Fruit fly (Drosophila melanogaster) whole organism, embryonic: ENCODE results near the gene Pcyt1.

Experiments
- CG10462 ChIP-seq: fragments of 200-800 bp; sonication (Bioruptor generic); optimal IDR thresholded peaks from 2 replicates; lab custom pipeline; 2016; ENCODE audit warnings: missing biosample characterization, missing genetic modification characterization
- CG10979 ChIP-seq: fragments of 200-800 bp; sonication (Bioruptor generic); optimal IDR thresholded peaks from 2 replicates; lab custom pipeline; 2018; ENCODE audit warnings: missing biosample characterization, mild to moderate bottlenecking, missing genetic modification characterization, moderate library complexity
- CG11456 ChIP-seq: fragments of 200-800 bp; sonication (Bioruptor generic); IDR thresholded peaks from 3 replicates; pipeline ENCODE4 v1.3.6; 2022; ENCODE audit warnings: missing biosample characterization, missing genetic modification characterization
- CG12104 ChIP-seq: fragments of 200-800 bp; sonication (Bioruptor generic); optimal IDR thresholded peaks from 3 replicates; lab custom pipeline; 2016; ENCODE audit warnings: missing biosample characterization, missing genetic modification characterization
- CG12391 ChIP-seq: fragments of 200-800 bp; sonication (Bioruptor generic); optimal IDR thresholded peaks from 3 replicates; lab custom pipeline; 2018; ENCODE audit warnings: missing biosample characterization, mild to moderate bottlenecking, missing genetic modification characterization, moderate library complexity
- CG13624 ChIP-seq: fragments of 200-800 bp; sonication (Bioruptor generic); optimal IDR thresholded peaks from 2 replicates; lab custom pipeline; 2016; ENCODE audit warnings: missing biosample characterization, missing genetic modification characterization
- CG14860 ChIP-seq: fragments of 200-800 bp; sonication (Bioruptor generic); IDR thresholded peaks from 3 replicates; pipeline ENCODE4 v1.3.6; 2022; ENCODE audit warnings: missing biosample characterization, missing genetic modification characterization; ENCODE audit not compliant: partially characterized antibody
- CG17186 ChIP-seq: fragments of 200-800 bp; sonication (Bioruptor generic); optimal IDR thresholded peaks from 3 replicates; lab custom pipeline; 2017; ENCODE audit warnings: missing biosample characterization, missing genetic modification reagents, missing genetic modification characterization
- CG17829 ChIP-seq: fragments of 200-800 bp; optimal IDR thresholded peaks from 2 replicates; lab custom pipeline; 2019; ENCODE audit warnings: missing biosample characterization, mild to moderate bottlenecking, missing genetic modification characterization, moderate library complexity
- CG2678 ChIP-seq: fragments of 200-800 bp; sonication (Bioruptor generic); optimal IDR thresholded peaks from 3 replicates; lab custom pipeline; 2019; ENCODE audit warnings: missing biosample characterization, mild to moderate bottlenecking, missing genetic modification characterization, moderate library complexity
- CG31365 ChIP-seq: fragments of 200-800 bp; sonication (Bioruptor generic); optimal IDR thresholded peaks from 2 replicates; lab custom pipeline; 2018; ENCODE audit warnings: missing biosample characterization, mild to moderate bottlenecking, missing genetic modification characterization
- CG34376 ChIP-seq: fragments of 200-800 bp; sonication (Bioruptor generic); optimal IDR thresholded peaks from 2 replicates; lab custom pipeline; 2018; ENCODE audit warnings: missing biosample characterization, mild to moderate bottlenecking, missing genetic modification characterization
- CG7839 ChIP-seq: fragments of 200-800 bp; sonication (Bioruptor generic); optimal IDR thresholded peaks from 3 replicates; lab custom pipeline; 2018; ENCODE audit warnings: missing biosample characterization, mild to moderate bottlenecking, missing genetic modification characterization, moderate library complexity
- CG9215 ChIP-seq: fragments of 200-800 bp; sonication (Bioruptor generic); IDR thresholded peaks from 2 replicates; pipeline ENCODE4 v1.3.6; 2022; ENCODE audit warnings: missing biosample characterization, missing genetic modification characterization
- Drgx ChIP-seq: fragments of 200-800 bp; sonication (Bioruptor generic); IDR thresholded peaks from 2 replicates; pipeline ENCODE4 v1.3.6; 2022; ENCODE audit warnings: missing biosample characterization, missing genetic modification characterization
- E2f2 ChIP-seq: fragments of 200-800 bp; sonication (Bioruptor generic); IDR thresholded peaks from 2 replicates; pipeline ENCODE4 v1.3.6; 2022; ENCODE audit warnings: missing biosample characterization, missing genetic modification characterization
- Ets65A ChIP-seq: fragments of 200-800 bp; sonication (Bioruptor generic); peaks from one replicate; lab custom pipeline; 2016; ENCODE audit warnings: missing biosample characterization, missing genetic modification characterization
- YL-1 ChIP-seq: fragments of 200-800 bp; sonication (Bioruptor generic); optimal IDR thresholded peaks from 3 replicates; lab custom pipeline; 2017; ENCODE audit warnings: missing biosample characterization, mild to moderate bottlenecking, missing genetic modification characterization
- amos ChIP-seq: fragments of 200-800 bp; sonication (Bioruptor generic); IDR thresholded peaks from 2 replicates; pipeline ENCODE4 v1.3.6; 2022; ENCODE audit warnings: missing biosample characterization, missing genetic modification characterization; ENCODE audit not compliant: partially characterized antibody
- bcd ChIP-seq: fragments of 200-800 bp; sonication (Bioruptor generic); optimal IDR thresholded peaks from 2 replicates; lab custom pipeline; 2017; ENCODE audit warnings: missing biosample characterization, mild to moderate bottlenecking, missing genetic modification characterization
- dan ChIP-seq: fragments of 200-800 bp; sonication (Bioruptor generic); IDR thresholded peaks from 2 replicates; pipeline ENCODE4 v1.3.6; 2022; ENCODE audit warnings: missing biosample characterization, missing genetic modification characterization
- gt ChIP-seq: fragments of 200-800 bp; sonication (Bioruptor generic); IDR thresholded peaks from 2 replicates; pipeline ENCODE4 v1.3.6; 2022; ENCODE audit warnings: missing biosample characterization, missing genetic modification characterization
- kay ChIP-seq: fragments of 200-800 bp; sonication (Bioruptor generic); optimal IDR thresholded peaks from 2 replicates; lab custom pipeline; 2016; ENCODE audit warnings: missing biosample characterization, missing genetic modification characterization
- nom ChIP-seq: fragments of 200-800 bp; sonication (Bioruptor generic); optimal IDR thresholded peaks from 2 replicates; lab custom pipeline; 2017; ENCODE audit warnings: missing biosample characterization, missing genetic modification characterization, mild to moderate bottlenecking, moderate library complexity, missing genetic modification reagents
- org-1 ChIP-seq: fragments of 200-800 bp; sonication (Bioruptor generic); optimal IDR thresholded peaks from 2 replicates; lab custom pipeline; 2017; ENCODE audit warnings: missing biosample characterization, missing genetic modification characterization
- pan ChIP-seq, 4 experiments: fragments of >200 bp in 3 of 4; fragments of 200-800 bp in 1 of 4; sonication (Bioruptor generic) in 1 of 4; optimal IDR thresholded peaks in 3 of 4; IDR thresholded peaks in 1 of 4; 2 replicates each; pipeline versions ENCODE4 v1.3.6 to Lab custom; 2017 to 2022; ENCODE audit warnings: missing biosample characterization in 2 of 4, missing genetic modification characterization in 2 of 4, mixed read lengths in 1 of 4
- pzg ChIP-seq: fragments of 200-800 bp; sonication (Bioruptor generic); optimal IDR thresholded peaks from 3 replicates; lab custom pipeline; 2018; ENCODE audit warnings: missing biosample characterization, mild to moderate bottlenecking, missing genetic modification characterization, moderate library complexity
- stc ChIP-seq: fragments of 200-800 bp; sonication (Bioruptor generic); IDR thresholded peaks from 2 replicates; pipeline ENCODE4 v1.3.6; 2022; ENCODE audit warnings: missing biosample characterization, missing genetic modification characterization
- sug ChIP-seq: fragments of 200-800 bp; optimal IDR thresholded peaks from 2 replicates; lab custom pipeline; 2019; ENCODE audit warnings: missing biosample characterization, mild to moderate bottlenecking, missing genetic modification characterization, moderate library complexity
- tna ChIP-seq: fragments of 200-800 bp; sonication (Bioruptor generic); IDR thresholded peaks from 2 replicates; pipeline ENCODE4 v1.3.6; 2022; ENCODE audit warnings: missing biosample characterization, missing genetic modification characterization; ENCODE audit not compliant: partially characterized antibody
- twi ChIP-seq: fragments of 200-800 bp; optimal IDR thresholded peaks from 2 replicates; lab custom pipeline; 2019; ENCODE audit warnings: missing biosample characterization, mild to moderate bottlenecking, missing genetic modification characterization, moderate library complexity
- usp ChIP-seq: fragments of >200 bp; optimal IDR thresholded peaks from 2 replicates; lab custom pipeline; 2017; ENCODE audit warnings: missing biosample characterization, missing genetic modification characterization
- vvl ChIP-seq: fragments of 200-800 bp; sonication (Bioruptor generic); IDR thresholded peaks from 2 replicates; pipeline ENCODE4 v1.3.6; 2022; ENCODE audit warnings: missing biosample characterization, missing genetic modification characterization
- zen2 ChIP-seq: fragments of 200-800 bp; sonication (Bioruptor generic); IDR thresholded peaks from 3 replicates; pipeline ENCODE4 v1.3.6; 2022; ENCODE audit warnings: missing biosample characterization, missing genetic modification characterization; ENCODE audit not compliant: partially characterized antibody

Gene Pcyt1

DNA sequence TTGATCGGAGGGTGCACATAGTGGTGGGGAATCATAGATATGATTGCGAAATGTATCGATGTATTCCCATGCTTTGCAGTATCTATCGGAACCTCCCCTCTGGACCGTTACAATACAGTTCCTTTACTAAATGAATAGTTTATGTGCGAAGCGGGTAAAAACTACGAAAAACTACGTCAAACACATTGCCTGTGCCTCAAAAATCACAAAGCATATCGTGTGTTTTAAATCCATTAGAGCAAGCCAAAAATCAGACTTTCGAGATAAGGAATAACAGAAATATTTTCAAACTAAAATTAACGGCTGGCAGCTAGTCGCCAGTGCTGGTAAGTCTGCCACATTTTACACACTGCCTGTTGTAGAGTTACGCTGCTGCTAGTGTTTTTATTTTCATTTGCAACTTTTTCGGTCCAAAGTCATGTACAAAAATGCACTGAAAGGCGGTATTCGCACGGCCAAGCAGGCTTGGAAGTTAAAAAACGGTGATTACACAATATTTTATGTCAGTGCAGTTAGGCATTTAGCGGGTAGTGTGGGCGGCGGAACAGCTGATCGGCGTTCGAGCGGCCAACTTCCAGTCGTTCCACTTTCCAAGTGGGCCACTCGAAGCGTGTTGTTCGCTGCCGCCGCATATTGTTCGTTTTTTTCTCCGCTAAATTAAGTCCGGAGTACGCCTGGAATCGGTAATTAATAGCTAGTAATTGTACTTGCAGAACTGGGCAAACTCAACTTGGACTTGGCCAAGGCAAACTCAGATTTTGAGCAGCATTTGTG is 28.4 kb upstream of the Pcyt1 start (continued):
- TF ChIP-seq CG17829 (tag; lab: Kevin White, UChicago): peak; percentile 38
- TF ChIP-seq pan (optimal IDR thresholded peaks at IDR 0.05; lab: Kevin White, UChicago): no peak
- peak in 1 of 2 experiments; percentile 23 for TF ChIP-seq pan (GFP tag; optimal IDR thresholded peaks at IDR 0.05 in 1 of 2, IDR thresholded peaks at IDR 0.05 in 1 of 2)
- TF ChIP-seq CG10462: peak; percentile 51
- peak; percentile 26 for TF ChIP-seq CG12104 (GFP tag; lab: Kevin White, UChicago)
- TF ChIP-seq sug (tag; lab: Kevin White, UChicago): no peak
- TF ChIP-seq vvl (GFP tag; lab: Robert Waterston, UW): peak; percentile 71
- TF ChIP-seq CG14860 (GFP tag; lab: Robert Waterston, UW): peak; percentile 62; the same call in 2 of the 3 replicates
- TF ChIP-seq E2f2 (GFP tag; lab: Robert Waterston, UW): peak; percentile 59
- peak; percentile 43 for TF ChIP-seq YL-1 (GFP tag; lab: Kevin White, UChicago)
- peak; percentile 83 for TF ChIP-seq amos
- TF ChIP-seq stc (GFP tag; lab: Robert Waterston, UW): peak; percentile 45
- TF ChIP-seq twi (tag; lab: Kevin White, UChicago): no peak
- TF ChIP-seq CG13624 (GFP tag; lab: Kevin White, UChicago): peak; percentile 69
- TF ChIP-seq nom (GFP tag; lab: Kevin White, UChicago): peak; percentile 67
- TF ChIP-seq tna (GFP tag; lab: Robert Waterston, UW): peak; percentile 65; the same call in 1 of the 2 replicates
- no peak for TF ChIP-seq dan (GFP tag; lab: Robert Waterston, UW)
- TF ChIP-seq CG17186 (GFP tag; lab: Kevin White, UChicago): peak; percentile 93
- TF ChIP-seq CG9215: peak; percentile 25; the same call in 1 of the 2 replicates
- no peak for TF ChIP-seq gt (GFP tag; lab: Robert Waterston, UW)
- peak; percentile 10 for TF ChIP-seq org-1
- peak; percentile 62 for TF ChIP-seq zen2 (GFP tag; lab: Robert Waterston, UW)
- TF ChIP-seq CG34376 (GFP tag; lab: Kevin White, UChicago): no peak
- peak; percentile 97 for TF ChIP-seq Ets65A
- peak; percentile 54; the same call in 2 of the 3 replicates for TF ChIP-seq CG11456 (GFP tag; lab: Robert Waterston, UW)
- TF ChIP-seq CG7839 (tag; lab: Kevin White, UChicago): no peak
- TF ChIP-seq CG12391 (tag; lab: Kevin White, UChicago): peak; percentile 35
- TF ChIP-seq pzg (GFP tag; lab: Kevin White, UChicago): peak; percentile 72
- TF ChIP-seq usp (GFP tag; lab: Kevin White, UChicago): no peak
- no peak for TF ChIP-seq CG31365 (tag; lab: Kevin White, UChicago)
- peak; percentile 17 for TF ChIP-seq CG10979 (tag; lab: Kevin White, UChicago)
- TF ChIP-seq, all 482 proteins: peak for 275

- TF ChIP-seq CG2678 (tag; lab: Kevin White, UChicago): no peak
- peak; percentile 20; the same call in 1 of the 2 replicates for TF ChIP-seq Drgx (GFP tag; lab: Robert Waterston, UW)
These were observed 26.9 kb upstream of the Pcyt1 start for dm6 chr3L:1518715-1519603.

dm6 chr3L:1531159-1531558 is 14.7 kb upstream of the Pcyt1 start, which contains the start of gene Ir62a:
TSS of gene Ir62a (minus strand) at chr3L:1531259.
- TF ChIP-seq kay (GFP tag; lab: Kevin White, UChicago): no peak
- TF ChIP-seq CG10462: no peak
- TF ChIP-seq bcd (GFP tag; lab: Kevin White, UChicago): no peak
